Worm (Caenorhabditis elegans): ENCODE results near the gene acr-9.

acr-9 gene

ce11 chrX:13596003-13596767 lies 50.5 kb downstream of the acr-9 start, which contains the start of gene F54B11.5:
Gene F54B11.5 (minus strand): TSS chrX:13596068.
- TF ChIP-seq F13C5.2 (tag; optimal IDR thresholded peaks at IDR 0.05) = peak; percentile 36
- TF ChIP-seq ceh-13 (GFP tag; optimal IDR thresholded peaks at IDR 0.05) = no peak

ce11 chrX:13592367-13592766 lies 54.3 kb downstream of the acr-9 start, which contains the start of gene F54B11.4:
Gene F54B11.4 (plus strand): TSS chrX:13592667.
- TF ChIP-seq ama-1 (optimal IDR thresholded peaks at IDR 0.05) (no peak), B0310.2 (tag; optimal IDR thresholded peaks at IDR 0.05) (no peak), ceh-13 (GFP tag; optimal IDR thresholded peaks at IDR 0.05) (no peak), ceh-36 (tag; optimal IDR thresholded peaks at IDR 0.05) (no peak), sea-1 (GFP tag; conservative IDR thresholded peaks at IDR 0.05) (no peak)

Data from whole organism, early embryonic.